Worm (Caenorhabditis elegans): ENCODE data around the gene srh-268.

ce11 chrV:7523392-7523791 is 15.7 kb upstream of the srh-268 start, which contains the start of gene C54F6.6:
- TF ChIP-seq attf-6 (GFP tag; IDR thresholded peaks at IDR 0.05) (no peak), rcor-1 (GFP tag; IDR thresholded peaks at IDR 0.05) (no peak)
